Worm (Caenorhabditis elegans) whole organism, L4 larva: ENCODE results near the gene pgl-2.

Experiments used
- D1046.2 ChIP-seq: fragments of 200-800 bp; sonication (Bioruptor generic); IDR thresholded peaks from 2 replicates; pipeline ENCODE4 v1.3.6; 2022; ENCODE audit warnings: missing genetic modification characterization, missing compliant biosample characterization
- F37D6.2 ChIP-seq: sonication (generic microtip); optimal IDR thresholded peaks from 2 replicates; lab custom pipeline; 2016; ENCODE audit warnings: mild to moderate bottlenecking, missing genetic modification characterization, missing compliant biosample characterization
- F44E2.7 ChIP-seq: fragments of 200-800 bp; sonication (Bioruptor generic); IDR thresholded peaks from 2 replicates; pipeline ENCODE4 v2.1.2; 2022; ENCODE audit warnings: missing genetic modification characterization, missing compliant biosample characterization
- F49E8.2 ChIP-seq: sonication (generic microtip); optimal IDR thresholded peaks from 2 replicates; lab custom pipeline; 2016; ENCODE audit warnings: missing compliant biosample characterization, mild to moderate bottlenecking, missing genetic modification characterization, borderline replicate concordance
- R02D3.7 ChIP-seq: fragments of 150-350 bp; sonication (generic microtip); optimal IDR thresholded peaks from 3 replicates; lab custom pipeline; 2014; ENCODE audit warnings: missing biosample characterization, missing genetic modification characterization
- Y5F2A.4 ChIP-seq: fragments of 200-800 bp; sonication (Bioruptor generic); optimal IDR thresholded peaks from 2 replicates; lab custom pipeline; 2018; ENCODE audit warnings: mild to moderate bottlenecking, missing genetic modification characterization, missing compliant biosample characterization
- aha-1 ChIP-seq: fragments of 150-350 bp; peaks from one replicate; lab custom pipeline; 2014; ENCODE audit warnings: missing biosample characterization, missing genetic modification characterization
- aly-2 ChIP-seq: sonication (generic microtip); optimal IDR thresholded peaks from 2 replicates; lab custom pipeline; 2018; ENCODE audit warnings: missing biosample characterization, missing genetic modification characterization
- arid-1 ChIP-seq: fragments of 200-800 bp; sonication (Bioruptor generic); conservative IDR thresholded peaks from 2 replicates; pipeline ENCODE4 v1.3.6; 2022; ENCODE audit warnings: missing genetic modification reagents, missing genetic modification characterization, missing compliant biosample characterization
- attf-4 ChIP-seq: sonication (generic microtip); optimal IDR thresholded peaks from 3 replicates; lab custom pipeline; 2017; ENCODE audit warnings: missing biosample characterization, missing genetic modification characterization
- ceh-20 ChIP-seq: fragments of 200-800 bp; sonication (Bioruptor generic); IDR thresholded peaks from 2 replicates; pipeline ENCODE4 v1.3.6; 2022; ENCODE audit warnings: missing genetic modification reagents, missing genetic modification characterization, missing compliant biosample characterization
- ceh-44 ChIP-seq: fragments of 200-800 bp; sonication (Bioruptor generic); IDR thresholded peaks from 2 replicates; pipeline ENCODE4 v1.3.6; 2022; ENCODE audit warnings: missing genetic modification reagents, missing genetic modification characterization, missing compliant biosample characterization
- daf-16 ChIP-seq, 3 experiments: sonication (generic microtip); optimal IDR thresholded peaks; 2 replicates each; lab custom pipeline; 2016 to 2017; ENCODE audit warnings: missing genetic modification characterization in 3 of 3, missing genetic modification reagents in 3 of 3, mild to moderate bottlenecking in 2 of 3, missing compliant biosample characterization in 2 of 3, missing biosample characterization in 1 of 3, moderate library complexity in 1 of 3
- daf-19 ChIP-seq: fragments of 200-800 bp; sonication (Bioruptor generic); conservative IDR thresholded peaks from 2 replicates; pipeline ENCODE4 v1.3.6; 2022; ENCODE audit warnings: missing genetic modification characterization, missing compliant biosample characterization
- daf-8 ChIP-seq: fragments of 200-800 bp; sonication (Bioruptor generic); IDR thresholded peaks from 2 replicates; pipeline ENCODE4 v1.3.6; 2022; ENCODE audit warnings: missing genetic modification characterization, missing compliant biosample characterization
- dmd-6 ChIP-seq: fragments of 200-800 bp; sonication (Bioruptor generic); IDR thresholded peaks from 2 replicates; pipeline ENCODE4 v1.3.6; 2022; ENCODE audit warnings: missing genetic modification reagents, missing genetic modification characterization, missing compliant biosample characterization
- dve-1 ChIP-seq: sonication (generic microtip); optimal IDR thresholded peaks from 2 replicates; lab custom pipeline; 2017; ENCODE audit warnings: antibody characterized with exemption, mild to moderate bottlenecking, missing genetic modification characterization, missing compliant biosample characterization; ENCODE audit not compliant: insufficient read depth
- egl-27 ChIP-seq: sonication (generic microtip); optimal IDR thresholded peaks from 3 replicates; lab custom pipeline; 2017; ENCODE audit warnings: missing biosample characterization, missing genetic modification reagents, missing genetic modification characterization
- fkh-10 ChIP-seq: fragments of 150-350 bp; optimal IDR thresholded peaks from 2 replicates; lab custom pipeline; 2014; ENCODE audit warnings: missing biosample characterization, missing genetic modification reagents, missing genetic modification characterization
- hif-1 ChIP-seq, 2 experiments: sonication (generic microtip); optimal IDR thresholded peaks; 2 replicates each; lab custom pipeline; 2016 to 2017; ENCODE audit warnings: missing compliant biosample characterization in 2 of 2, missing genetic modification characterization in 2 of 2, missing genetic modification reagents in 2 of 2, missing genotype in 2 of 2, mild to moderate bottlenecking in 1 of 2
- hlh-11 ChIP-seq: fragments of 200-800 bp; sonication (Bioruptor generic); optimal IDR thresholded peaks from 2 replicates; lab custom pipeline; 2018; ENCODE audit warnings: mild to moderate bottlenecking, missing genetic modification characterization, missing compliant biosample characterization
- hlh-30 ChIP-seq: sonication (generic microtip); optimal IDR thresholded peaks from 2 replicates; lab custom pipeline; 2017; ENCODE audit warnings: antibody characterized with exemption, mild to moderate bottlenecking, missing genetic modification characterization, missing compliant biosample characterization; ENCODE audit not compliant: insufficient read depth
- hmg-1.1 ChIP-seq: fragments of 200-800 bp; sonication (Bioruptor generic); IDR thresholded peaks from 2 replicates; pipeline ENCODE4 v1.3.6; 2022; ENCODE audit warnings: missing genetic modification reagents, missing genetic modification characterization, missing compliant biosample characterization
- jun-1 ChIP-seq: fragments of 150-350 bp; optimal IDR thresholded peaks from 2 replicates; lab custom pipeline; 2014; ENCODE audit warnings: missing biosample characterization, missing genetic modification reagents, missing genetic modification characterization
- lir-3 ChIP-seq: sonication (generic microtip); optimal IDR thresholded peaks from 2 replicates; lab custom pipeline; 2016; ENCODE audit warnings: mild to moderate bottlenecking, missing genetic modification characterization, missing compliant biosample characterization
- madf-5 ChIP-seq, 2 experiments: fragments of 200-800 bp; sonication (Bioruptor generic); IDR thresholded peaks; 2 replicates each; pipeline ENCODE4 v1.3.6; 2022; ENCODE audit warnings: missing compliant biosample characterization in 2 of 2, missing genetic modification characterization in 2 of 2
- mdt-29 ChIP-seq: fragments of 200-800 bp; sonication (Bioruptor generic); IDR thresholded peaks from 2 replicates; pipeline ENCODE4 v1.3.6; 2022; ENCODE audit warnings: missing genetic modification reagents, missing genetic modification characterization, missing compliant biosample characterization
- mes-2 ChIP-seq: sonication (generic microtip); optimal IDR thresholded peaks from 2 replicates; lab custom pipeline; 2016; ENCODE audit warnings: missing genotype, mild to moderate bottlenecking, missing genetic modification characterization, missing compliant biosample characterization; ENCODE audit not compliant: poor library complexity, severe bottlenecking
- nhr-42 ChIP-seq: fragments of 200-800 bp; sonication (Bioruptor generic); IDR thresholded peaks from 2 replicates; pipeline ENCODE4 v1.3.6; 2022; ENCODE audit warnings: missing genetic modification characterization, missing compliant biosample characterization
- nhr-77 ChIP-seq: fragments of 150-350 bp; optimal IDR thresholded peaks from 2 replicates; lab custom pipeline; 2014; ENCODE audit warnings: missing biosample characterization, missing genetic modification characterization
- pha-4 ChIP-seq, 2 experiments: fragments of 150-350 bp in 1 of 2; fragments of 200-800 bp in 1 of 2; sonication (Bioruptor generic) in 1 of 2; IDR thresholded peaks in 1 of 2; optimal IDR thresholded peaks in 1 of 2; 2 replicates each; pipeline versions ENCODE4 v1.3.6 to Lab custom; 2014 to 2022; ENCODE audit warnings: missing genetic modification characterization in 2 of 2, missing genetic modification reagents in 2 of 2, missing biosample characterization in 1 of 2, missing compliant biosample characterization in 1 of 2
- php-3 ChIP-seq: fragments of 200-800 bp; sonication (Bioruptor generic); IDR thresholded peaks from 2 replicates; pipeline ENCODE4 v1.3.6; 2022; ENCODE audit warnings: missing genetic modification reagents, missing genetic modification characterization, missing compliant biosample characterization
- pqm-1 ChIP-seq: sonication (generic microtip); optimal IDR thresholded peaks from 2 replicates; lab custom pipeline; 2017; ENCODE audit warnings: missing biosample characterization, missing genetic modification characterization
- saeg-2 ChIP-seq: fragments of 200-800 bp; sonication (Bioruptor generic); IDR thresholded peaks from 2 replicates; pipeline ENCODE4 v1.3.6; 2022; ENCODE audit warnings: missing genetic modification reagents, missing genetic modification characterization, missing compliant biosample characterization
- sdz-12 ChIP-seq: fragments of 200-800 bp; sonication (Bioruptor generic); optimal IDR thresholded peaks from 2 replicates; lab custom pipeline; 2018; ENCODE audit warnings: mild to moderate bottlenecking, missing genetic modification characterization, missing compliant biosample characterization
- spr-1 ChIP-seq: sonication (generic microtip); optimal IDR thresholded peaks from 2 replicates; lab custom pipeline; 2016; ENCODE audit warnings: mild to moderate bottlenecking, missing genetic modification characterization, missing compliant biosample characterization
- spr-3 ChIP-seq: fragments of 200-800 bp; sonication (Bioruptor generic); optimal IDR thresholded peaks from 2 replicates; lab custom pipeline; 2018; ENCODE audit warnings: mild to moderate bottlenecking, missing genetic modification characterization, missing compliant biosample characterization
- tra-1 ChIP-seq: fragments of 200-800 bp; sonication (Bioruptor generic); IDR thresholded peaks from 2 replicates; pipeline ENCODE4 v1.3.6; 2022; ENCODE audit warnings: missing genetic modification reagents, missing genetic modification characterization, missing compliant biosample characterization
- unc-130 ChIP-seq: sonication (generic microtip); optimal IDR thresholded peaks from 2 replicates; lab custom pipeline; 2016; ENCODE audit warnings: missing genetic modification reagents, missing genetic modification characterization, missing compliant biosample characterization
- unc-62 ChIP-seq, 3 experiments: fragments of 150-350 bp in 1 of 3; sonication (generic microtip); optimal IDR thresholded peaks in 2 of 3; peaks in 1 of 3; 1 replicate in 1 of 3; 2 replicates in 2 of 3; lab custom pipeline; 2014 to 2017; ENCODE audit warnings: missing biosample characterization in 3 of 3, missing genetic modification characterization in 3 of 3, missing genetic modification reagents in 3 of 3, missing genotype in 1 of 3
- vab-7 ChIP-seq: fragments of 200-800 bp; sonication (Bioruptor generic); IDR thresholded peaks from 2 replicates; pipeline ENCODE4 v1.3.6; 2022; ENCODE audit warnings: missing genetic modification reagents, missing genetic modification characterization, missing compliant biosample characterization
- zfp-2 ChIP-seq: sonication (generic microtip); optimal IDR thresholded peaks from 2 replicates; lab custom pipeline; 2016; ENCODE audit warnings: mild to moderate bottlenecking, missing genetic modification characterization, missing compliant biosample characterization
- zfp-3 ChIP-seq: fragments of 200-800 bp; sonication (Bioruptor generic); conservative IDR thresholded peaks from 2 replicates; pipeline ENCODE4 v1.3.6; 2022; ENCODE audit warnings: missing genetic modification reagents, missing genetic modification characterization, missing compliant biosample characterization
- zip-2 ChIP-seq: fragments of 150-350 bp; optimal IDR thresholded peaks from 2 replicates; lab custom pipeline; 2014; ENCODE audit warnings: missing biosample characterization, missing genetic modification characterization
- ztf-11 ChIP-seq: fragments of 150-350 bp; optimal IDR thresholded peaks from 2 replicates; lab custom pipeline; 2014; ENCODE audit warnings: missing biosample characterization, missing genetic modification characterization

pgl-2 gene

ce11 chrIII:8658367-8658761 lies 16.9 kb downstream of the pgl-2 start (continued):
- TF ChIP-seq ztf-11 (tag; lab: Kevin White, UChicago) = no peak
- no peak for TF ChIP-seq spr-3 (GFP tag; lab: Kevin White, UChicago)
- TF ChIP-seq ceh-20 (GFP tag; lab: Robert Waterston, UW) = peak; percentile 92; the same call in 1 of the 2 replicates
- TF ChIP-seq D1046.2 = no peak
- no peak for TF ChIP-seq ceh-44
- no peak for TF ChIP-seq zfp-2 (tag; lab: Kevin White, UChicago)
- TF ChIP-seq hif-1 (tag; optimal IDR thresholded peaks at IDR 0.05; lab: Kevin White, UChicago) = peak; percentile 88 to 90
- TF ChIP-seq lir-3 (tag; lab: Kevin White, UChicago) = no peak
- TF ChIP-seq daf-19 (GFP tag; lab: Robert Waterston, UW) = no peak
- no peak for TF ChIP-seq sdz-12 (GFP tag; lab: Kevin White, UChicago)
- TF ChIP-seq madf-5 (GFP tag; IDR thresholded peaks at IDR 0.05; lab: Robert Waterston, UW) = no peak
- peak; percentile 45 to 99 for TF ChIP-seq unc-62 (GFP tag; optimal IDR thresholded peaks at IDR 0.05 in 1 of 2; lab: Kevin White, UChicago)
- peak; percentile 31 for TF ChIP-seq unc-62 (tag; optimal IDR thresholded peaks at IDR 0.05; lab: Kevin White, UChicago)
- peak; percentile 99 for TF ChIP-seq hlh-11
- TF ChIP-seq php-3 (GFP tag; lab: Robert Waterston, UW) = peak; percentile 96
- no peak for TF ChIP-seq aly-2
- no peak for TF ChIP-seq Y5F2A.4 (GFP tag; lab: Kevin White, UChicago)
- peak; percentile 97 for TF ChIP-seq mdt-29 (GFP tag; lab: Robert Waterston, UW)
- peak; percentile 93 for TF ChIP-seq dmd-6
- TF ChIP-seq zfp-3 (GFP tag; lab: Robert Waterston, UW) = 0 out of 2 replicates have a peak, but pooled peaks have one; percentile 70
- 0 out of 2 replicates have a peak, but pooled peaks have one; percentile 36 for TF ChIP-seq arid-1 (GFP tag; lab: Robert Waterston, UW)
- TF ChIP-seq jun-1 (tag; lab: Kevin White, UChicago) = peak; percentile 49
- peak; percentile 77 for TF ChIP-seq pha-4 (GFP tag; IDR thresholded peaks at IDR 0.05; lab: Robert Waterston, UW)
- peak; percentile 97 for TF ChIP-seq pha-4 (tag; optimal IDR thresholded peaks at IDR 0.05; lab: Kevin White, UChicago)
- TF ChIP-seq F37D6.2 (tag; lab: Kevin White, UChicago) = peak; percentile 19
- peak; percentile 64; the same call in 1 of the 2 replicates for TF ChIP-seq saeg-2 (GFP tag; lab: Robert Waterston, UW)
- TF ChIP-seq pqm-1 = peak; percentile 15
- no peak for TF ChIP-seq F44E2.7
- peak; percentile 91 for TF ChIP-seq nhr-77 (tag; lab: Kevin White, UChicago)
- peak; percentile 96 for TF ChIP-seq dve-1
- peak; percentile 96 for TF ChIP-seq tra-1 (GFP tag; lab: Robert Waterston, UW)
- TF ChIP-seq attf-4 (tag; lab: Kevin White, UChicago) = no peak
- TF ChIP-seq R02D3.7 (tag; lab: Kevin White, UChicago) = no peak
- no peak for TF ChIP-seq F49E8.2 (tag; lab: Kevin White, UChicago)
- no peak for TF ChIP-seq vab-7
- no peak for TF ChIP-seq mes-2 (tag; lab: Kevin White, UChicago)

- TF ChIP-seq pha-4 (GFP tag; IDR thresholded peaks at IDR 0.05; lab: Robert Waterston, UW) (no peak), pha-4 (tag; optimal IDR thresholded peaks at IDR 0.05; lab: Kevin White, UChicago) (no peak), aha-1 (tag; lab: Kevin White, UChicago) (peak; percentile 97)
Measured at ce11 chrIII:8657676-8658366, 17.4 kb downstream of the pgl-2 start.

ce11 chrIII:8656957-8657356 lies 18.3 kb downstream of the pgl-2 start:
- TF ChIP-seq unc-130 (GFP tag; lab: Kevin White, UChicago) = no peak
- TF ChIP-seq nhr-77 (tag; lab: Kevin White, UChicago) = peak; percentile 65
- no peak for TF ChIP-seq spr-1 (tag; lab: Kevin White, UChicago)
- TF ChIP-seq nhr-42 (GFP tag; lab: Robert Waterston, UW) = no peak
- no peak for TF ChIP-seq fkh-10 (GFP tag; lab: Kevin White, UChicago)
- no peak for TF ChIP-seq hmg-1.1 (GFP tag; lab: Robert Waterston, UW)
- peak; percentile 77 for TF ChIP-seq php-3 (GFP tag; lab: Robert Waterston, UW)
- 0 out of 2 replicates have a peak, but pooled peaks have one; percentile 6 for TF ChIP-seq daf-8 (GFP tag; lab: Robert Waterston, UW)
- no peak for TF ChIP-seq mes-2 (tag; lab: Kevin White, UChicago)
- peak; percentile 78 for TF ChIP-seq hlh-30 (tag; lab: Kevin White, UChicago)
- peak; percentile 93 for TF ChIP-seq dmd-6
- peak in 1 of 2 experiments; percentile 49 for TF ChIP-seq daf-16 (GFP tag; optimal IDR thresholded peaks at IDR 0.05; lab: Kevin White, UChicago)
- TF ChIP-seq daf-16 (tag; optimal IDR thresholded peaks at IDR 0.05; lab: Kevin White, UChicago) = peak; percentile 94
- TF ChIP-seq zip-2 (tag; lab: Kevin White, UChicago) = no peak
- no peak for TF ChIP-seq egl-27 (tag; lab: Kevin White, UChicago)
